Worm (Caenorhabditis elegans) whole organism, L3 larva: ENCODE measurements around the gene hat-1.
A peak's percentile ranks its signal among the peaks of the same experiment; 100 is the strongest.

Experiments used
- R02D3.7 ChIP-seq: fragments of 150-350 bp; optimal IDR thresholded peaks from 2 replicates; lab custom pipeline; 2014; ENCODE audit warnings: missing biosample characterization, missing genetic modification characterization
- ZK546.5 ChIP-seq: sonication (generic microtip); optimal IDR thresholded peaks from 2 replicates; lab custom pipeline; 2017; ENCODE audit warnings: missing biosample characterization, missing genetic modification characterization
- aly-2 ChIP-seq: fragments of 150-350 bp; optimal IDR thresholded peaks from 2 replicates; lab custom pipeline; 2014; ENCODE audit warnings: missing biosample characterization, missing genetic modification characterization
- ama-1 ChIP-seq: fragments of 150-350 bp; optimal IDR thresholded peaks from 2 replicates; lab custom pipeline; 2018
- ceh-9 ChIP-seq: sonication (generic microtip); optimal IDR thresholded peaks from 2 replicates; lab custom pipeline; 2018; ENCODE audit warnings: missing biosample characterization, missing genetic modification characterization
- egl-27 ChIP-seq: sonication (generic microtip); optimal IDR thresholded peaks from 4 replicates; lab custom pipeline; 2017; ENCODE audit warnings: missing biosample characterization, missing genetic modification reagents, missing genetic modification characterization
- egl-5 ChIP-seq: fragments of 150-350 bp; optimal IDR thresholded peaks from 2 replicates; lab custom pipeline; 2017; ENCODE audit warnings: missing biosample characterization, missing genetic modification reagents, missing genetic modification characterization, inconsistent platforms
- elt-1 ChIP-seq: fragments of 150-350 bp; optimal IDR thresholded peaks from 2 replicates; lab custom pipeline; 2014; ENCODE audit warnings: missing biosample characterization, missing genetic modification characterization
- elt-2 ChIP-seq: sonication (generic microtip); optimal IDR thresholded peaks from 2 replicates; lab custom pipeline; 2016; ENCODE audit warnings: missing genetic modification reagents, mild to moderate bottlenecking, missing genetic modification characterization, missing compliant biosample characterization
- elt-3 ChIP-seq, 3 experiments: fragments of 150-350 bp in 1 of 3; sonication (generic microtip) in 2 of 3; optimal IDR thresholded peaks; 2 replicates in 2 of 3; 4 replicates in 1 of 3; lab custom pipeline; 2014 to 2017; ENCODE audit warnings: missing biosample characterization in 3 of 3, missing genetic modification characterization in 3 of 3
- eor-1 ChIP-seq, 2 experiments: fragments of 150-350 bp; optimal IDR thresholded peaks; 2 replicates each; lab custom pipeline; 2014 to 2018; ENCODE audit warnings: missing biosample characterization in 2 of 2, missing genetic modification characterization in 2 of 2
- fkh-10 ChIP-seq: sonication (generic microtip); optimal IDR thresholded peaks from 2 replicates; lab custom pipeline; 2017; ENCODE audit warnings: missing biosample characterization, missing genetic modification reagents, missing genetic modification characterization
- fkh-2 ChIP-seq: fragments of 150-350 bp; optimal IDR thresholded peaks from 2 replicates; lab custom pipeline; 2014; ENCODE audit warnings: missing biosample characterization, missing genetic modification reagents, missing genetic modification characterization
- fos-1 ChIP-seq: fragments of 150-350 bp; optimal IDR thresholded peaks from 2 replicates; lab custom pipeline; 2014; ENCODE audit warnings: missing biosample characterization, missing genetic modification characterization
- hmg-11 ChIP-seq: sonication (generic microtip); optimal IDR thresholded peaks from 2 replicates; lab custom pipeline; 2016; ENCODE audit warnings: missing genetic modification characterization, missing compliant biosample characterization
- jun-1 ChIP-seq: fragments of 150-350 bp; optimal IDR thresholded peaks from 2 replicates; lab custom pipeline; 2014; ENCODE audit warnings: missing biosample characterization, missing genetic modification reagents, missing genetic modification characterization
- lin-15B ChIP-seq: fragments of 150-350 bp; optimal IDR thresholded peaks from 2 replicates; lab custom pipeline; 2014; ENCODE audit warnings: missing biosample characterization, missing genetic modification characterization
- lsy-12 ChIP-seq: sonication (generic microtip); optimal IDR thresholded peaks from 2 replicates; lab custom pipeline; 2016; ENCODE audit warnings: mild to moderate bottlenecking, missing genetic modification characterization, missing compliant biosample characterization
- mml-1 ChIP-seq: fragments of 150-350 bp; sonication (generic microtip); optimal IDR thresholded peaks from 3 replicates; lab custom pipeline; 2014; ENCODE audit warnings: missing biosample characterization, missing genetic modification characterization
- nfya-1 ChIP-seq: sonication (generic microtip); optimal IDR thresholded peaks from 2 replicates; lab custom pipeline; 2017; ENCODE audit warnings: missing genetic modification characterization, mild to moderate bottlenecking, missing compliant biosample characterization, antibody characterized with exemption, moderate library complexity; ENCODE audit not compliant: insufficient read depth
- nhr-12 ChIP-seq: fragments of 150-350 bp; optimal IDR thresholded peaks from 2 replicates; lab custom pipeline; 2014; ENCODE audit warnings: missing biosample characterization, missing genetic modification characterization
- nhr-23 ChIP-seq: fragments of 150-350 bp; optimal IDR thresholded peaks from 2 replicates; lab custom pipeline; 2014; ENCODE audit warnings: missing biosample characterization, missing genetic modification reagents, missing genetic modification characterization
- nhr-25 ChIP-seq: sonication (generic microtip); optimal IDR thresholded peaks from 2 replicates; lab custom pipeline; 2017; ENCODE audit warnings: missing biosample characterization, missing genetic modification characterization
- nhr-43 ChIP-seq: sonication (generic microtip); optimal IDR thresholded peaks from 2 replicates; lab custom pipeline; 2016; ENCODE audit warnings: mild to moderate bottlenecking, missing genetic modification characterization, missing compliant biosample characterization; ENCODE audit not compliant: poor library complexity, severe bottlenecking
- nhr-67 ChIP-seq: fragments of 150-350 bp; optimal IDR thresholded peaks from 2 replicates; lab custom pipeline; 2014; ENCODE audit warnings: missing biosample characterization, missing genetic modification characterization
- nhr-76 ChIP-seq: fragments of 150-350 bp; sonication (generic microtip); optimal IDR thresholded peaks from 5 replicates; lab custom pipeline; 2014; ENCODE audit warnings: missing biosample characterization, missing genetic modification characterization
- nhr-77 ChIP-seq: fragments of 150-350 bp; optimal IDR thresholded peaks from 2 replicates; lab custom pipeline; 2014; ENCODE audit warnings: missing biosample characterization, missing genetic modification characterization
- pha-4 ChIP-seq: fragments of 150-350 bp; optimal IDR thresholded peaks from 2 replicates; lab custom pipeline; 2014; ENCODE audit warnings: missing biosample characterization, missing genetic modification reagents, missing genetic modification characterization
- pqm-1 ChIP-seq: fragments of 150-350 bp; optimal IDR thresholded peaks from 2 replicates; lab custom pipeline; 2017; ENCODE audit warnings: missing biosample characterization, missing genetic modification characterization, inconsistent platforms
- sea-2 ChIP-seq: fragments of 150-350 bp; sonication (generic microtip); optimal IDR thresholded peaks from 4 replicates; lab custom pipeline; 2014; ENCODE audit warnings: missing biosample characterization, missing genetic modification reagents, missing genetic modification characterization
- skn-1 ChIP-seq: fragments of 150-350 bp; optimal IDR thresholded peaks from 2 replicates; lab custom pipeline; 2014; ENCODE audit warnings: missing biosample characterization, missing genetic modification characterization
- snpc-4 ChIP-seq: fragments of 150-350 bp; optimal IDR thresholded peaks from 2 replicates; lab custom pipeline; 2014; ENCODE audit warnings: missing biosample characterization, missing genetic modification characterization
- tbx-2 ChIP-seq: sonication (generic microtip); optimal IDR thresholded peaks from 2 replicates; lab custom pipeline; 2016; ENCODE audit warnings: mild to moderate bottlenecking, missing genetic modification characterization, missing compliant biosample characterization
- unc-39 ChIP-seq: sonication (generic microtip); optimal IDR thresholded peaks from 4 replicates; lab custom pipeline; 2017; ENCODE audit warnings: missing biosample characterization, missing genetic modification characterization
- unc-62 ChIP-seq: fragments of 150-350 bp; sonication (generic microtip); optimal IDR thresholded peaks from 4 replicates; lab custom pipeline; 2014; ENCODE audit warnings: missing biosample characterization, missing genetic modification reagents, missing genetic modification characterization
- ztf-11 ChIP-seq: fragments of 150-350 bp; optimal IDR thresholded peaks from 2 replicates; lab custom pipeline; 2014; ENCODE audit warnings: missing biosample characterization, missing genetic modification characterization
- ztf-4 ChIP-seq: fragments of 150-350 bp; optimal IDR thresholded peaks from 2 replicates; lab custom pipeline; 2014; ENCODE audit warnings: missing biosample characterization, missing genetic modification characterization

The hat-1 gene

DNA sequence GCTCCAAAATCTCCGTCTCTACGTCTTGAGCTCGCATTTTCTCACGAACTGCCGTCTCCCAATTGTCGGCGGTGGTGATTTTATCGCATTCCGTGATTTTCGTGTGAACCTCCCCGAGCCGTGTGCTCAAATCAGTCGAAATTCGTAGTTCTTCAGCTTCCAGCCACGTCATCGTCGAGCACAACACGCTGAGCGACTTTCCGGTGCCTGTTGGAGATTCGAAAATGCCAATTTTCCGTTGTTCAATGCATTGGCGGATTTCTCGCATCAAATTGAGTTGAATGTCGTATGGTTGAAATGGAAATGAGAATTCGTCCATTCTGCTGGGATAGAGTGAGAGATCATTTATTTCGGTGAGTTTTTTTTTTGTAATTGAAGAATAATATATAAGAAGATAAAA, 2.1 kb downstream of the hat-1 start, which contains the start of the genes M03C11.3 and chl-1:
M03C11.3 (plus strand) TSS at position 153 of the 400 bp plus-strand sequence.
chl-1 (minus strand) TSS at position 323 of the 400 bp plus-strand sequence.
- TF ChIP-seq lsy-12 (tag; lab: Kevin White, UChicago) (no peak), nhr-77 (tag; lab: Kevin White, UChicago) (no peak), sea-2 (GFP tag; lab: Kevin White, UChicago) (no peak), egl-5 (tag; lab: Kevin White, UChicago) (no peak), elt-1 (tag; lab: Kevin White, UChicago) (no peak), skn-1 (no peak), ztf-11 (tag; lab: Kevin White, UChicago) (no peak), nhr-12 (tag; lab: Kevin White, UChicago) (no peak), ZK546.5 (tag; lab: Kevin White, UChicago) (no peak), fos-1 (tag; lab: Kevin White, UChicago) (no peak), nhr-67 (tag; lab: Kevin White, UChicago) (no peak), egl-27 (no peak), R02D3.7 (tag; lab: Kevin White, UChicago) (no peak), lin-15B (no peak), elt-3 (tag; optimal IDR thresholded peaks at IDR 0.05; lab: Kevin White, UChicago) (no peak), fkh-2 (tag; lab: Kevin White, UChicago) (no peak)
- TF ChIP-seq, all 47 proteins: peak for 0

DNA sequence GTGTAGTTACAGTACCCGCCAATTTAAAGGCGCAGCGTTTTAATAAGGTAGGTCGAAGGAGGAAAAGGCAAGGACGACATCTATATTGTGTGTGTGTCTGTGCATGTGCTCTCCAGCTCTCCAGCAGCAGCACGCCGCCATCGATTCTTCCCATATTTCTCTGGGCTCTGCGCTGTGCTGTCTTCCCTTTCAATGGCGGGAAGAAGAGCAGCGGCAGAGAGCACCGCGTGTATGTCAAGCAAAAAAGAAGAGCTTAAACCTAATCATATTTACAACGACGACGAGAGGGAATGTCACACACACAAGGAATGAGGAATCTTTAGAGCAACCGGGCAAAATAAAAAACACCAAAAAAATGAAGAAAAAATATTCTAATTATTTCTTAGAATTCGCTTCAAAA, 8.1 kb downstream of the hat-1 start:
- no peak for TF ChIP-seq nhr-23 (tag; lab: Kevin White, UChicago)
- no peak for TF ChIP-seq jun-1 (tag; lab: Kevin White, UChicago)
- TF ChIP-seq tbx-2 (tag; lab: Kevin White, UChicago), result no peak
- no peak for TF ChIP-seq nhr-12 (tag; lab: Kevin White, UChicago)
- no peak for TF ChIP-seq R02D3.7 (tag; lab: Kevin White, UChicago)
- peak; percentile 35 for TF ChIP-seq fkh-10 (GFP tag; lab: Kevin White, UChicago)
- no peak for TF ChIP-seq unc-39 (tag; lab: Kevin White, UChicago)
- TF ChIP-seq mml-1, result no peak
- no peak for TF ChIP-seq sea-2 (GFP tag; lab: Kevin White, UChicago)
- TF ChIP-seq unc-62 (GFP tag; lab: Kevin White, UChicago), result no peak
- TF ChIP-seq pha-4, result no peak
- no peak for TF ChIP-seq nhr-43 (tag; lab: Kevin White, UChicago)
- no peak for TF ChIP-seq snpc-4
- no peak for TF ChIP-seq elt-3 (tag; optimal IDR thresholded peaks at IDR 0.05; lab: Kevin White, UChicago)
- TF ChIP-seq ama-1 (lab: Kevin White, UChicago), result no peak
- no peak for TF ChIP-seq lsy-12 (tag; lab: Kevin White, UChicago)
- peak; percentile 33 for TF ChIP-seq lin-15B
- TF ChIP-seq nfya-1 (tag; lab: Kevin White, UChicago), result peak; percentile 59
- no peak for TF ChIP-seq nhr-76 (tag; lab: Kevin White, UChicago)
- TF ChIP-seq ceh-9 (tag; lab: Kevin White, UChicago), result no peak
- no peak for TF ChIP-seq skn-1
- no peak for TF ChIP-seq eor-1 (tag; optimal IDR thresholded peaks at IDR 0.05; lab: Kevin White, UChicago)
- TF ChIP-seq egl-5 (tag; lab: Kevin White, UChicago), result no peak
- peak; percentile 56 for TF ChIP-seq hmg-11 (tag; lab: Kevin White, UChicago)
- TF ChIP-seq fos-1 (tag; lab: Kevin White, UChicago), result no peak
- no peak for TF ChIP-seq pqm-1 (tag; lab: Kevin White, UChicago)
- TF ChIP-seq nhr-25 (tag; lab: Kevin White, UChicago), result no peak
- no peak for TF ChIP-seq aly-2
- no peak for TF ChIP-seq ztf-4 (tag; lab: Kevin White, UChicago)

DNA sequence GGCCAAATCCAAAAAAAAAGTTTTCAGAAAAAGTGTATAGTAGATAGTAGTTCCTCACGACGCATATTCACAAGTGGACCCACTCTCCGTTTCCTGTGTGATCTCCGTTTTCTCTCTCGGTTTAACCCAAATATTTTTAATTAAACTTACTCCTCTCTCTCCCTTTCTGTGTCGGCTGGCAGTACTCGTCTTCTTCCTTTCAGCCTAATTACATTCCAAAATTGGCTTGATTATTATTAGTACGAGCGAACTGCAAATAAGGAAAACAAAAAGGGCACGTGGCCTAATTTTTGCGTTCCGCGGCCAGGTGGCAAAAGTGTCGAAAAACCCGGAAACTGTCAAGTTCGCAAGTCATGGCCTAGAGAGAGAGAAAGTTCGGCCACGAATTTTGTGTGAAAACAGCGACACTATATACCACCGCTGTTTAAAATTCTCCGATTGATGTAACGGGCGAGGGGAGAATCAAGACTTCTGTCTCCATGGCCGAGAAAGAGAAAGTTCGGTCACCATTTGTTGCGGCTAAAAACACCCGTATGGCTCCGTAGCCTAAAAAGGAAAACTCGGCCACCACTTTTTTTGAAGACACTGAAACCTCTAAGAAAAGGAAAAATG, 10.1 kb downstream of the hat-1 start:
- TF ChIP-seq sea-2 (GFP tag; lab: Kevin White, UChicago) (no peak), nfya-1 (tag; lab: Kevin White, UChicago) (peak; percentile 16)
- TF ChIP-seq, all 47 proteins: peak for 1

DNA sequence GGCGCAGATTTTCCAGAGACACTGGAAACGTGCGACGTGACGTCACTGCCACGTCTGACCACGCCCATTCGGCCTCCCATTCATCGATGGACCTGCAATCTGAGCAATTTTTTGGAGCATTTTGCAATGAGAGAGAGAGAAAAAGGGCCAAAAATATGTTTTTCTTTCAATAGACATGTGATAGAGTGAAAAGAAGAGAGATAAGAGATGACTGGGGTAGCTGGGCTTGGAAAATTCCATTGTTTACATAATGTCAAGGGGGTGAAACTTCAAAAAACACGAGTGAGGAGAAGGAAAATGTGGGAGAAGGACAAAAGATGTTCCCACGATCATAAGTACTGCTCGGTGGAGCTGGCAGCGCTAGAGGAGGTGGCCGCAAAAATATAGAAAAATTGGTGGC, 11.1 kb downstream of the hat-1 start, which contains the start of gene M03C11.1:
M03C11.1 (minus strand) TSS at position 101 of the 400 bp plus-strand sequence.
- no peak for TF ChIP-seq nhr-43 (tag; lab: Kevin White, UChicago)
- no peak for TF ChIP-seq ZK546.5 (tag; lab: Kevin White, UChicago)
- TF ChIP-seq ztf-11 (tag; lab: Kevin White, UChicago), result no peak
- TF ChIP-seq lsy-12 (tag; lab: Kevin White, UChicago), result no peak
- TF ChIP-seq egl-27, result no peak
- TF ChIP-seq pha-4, result peak; percentile 60
- no peak for TF ChIP-seq hmg-11 (tag; lab: Kevin White, UChicago)
- TF ChIP-seq elt-2 (tag; lab: Kevin White, UChicago), result no peak
